Fruit fly (Drosophila melanogaster): ENCODE measurements around the gene CG12535.

CG12535 gene

dm6 chrX:3360437-3361075 lies 88.2 kb downstream of the CG12535 start (continued):
- peak; percentile 21; the same call in 1 of the 2 replicates for TF ChIP-seq ranshi (GFP tag; IDR thresholded peaks at IDR 0.05)
- TF ChIP-seq cwo (GFP tag; optimal IDR thresholded peaks at IDR 0.05) = peak; percentile 54
- TF ChIP-seq croc (GFP tag; conservative IDR thresholded peaks at IDR 0.05) = no peak
- no peak for TF ChIP-seq sima (GFP tag; optimal IDR thresholded peaks at IDR 0.05)
- peak; percentile 54 for TF ChIP-seq CG12104 (GFP tag; optimal IDR thresholded peaks at IDR 0.05)
- peak; percentile 58 for TF ChIP-seq CG5180 (GFP tag; optimal IDR thresholded peaks at IDR 0.05)
- no peak for TF ChIP-seq chinmo (GFP tag; IDR thresholded peaks at IDR 0.05; ENCODE audit: partially characterized antibody)
- TF ChIP-seq CG10959 (GFP tag; IDR thresholded peaks at IDR 0.05) = no peak
- peak; percentile 71 for TF ChIP-seq Dip3 (GFP tag; optimal IDR thresholded peaks at IDR 0.05)
- peak; percentile 63 for TF ChIP-seq sob (GFP tag; IDR thresholded peaks at IDR 0.05)
- TF ChIP-seq Hr3 (GFP tag; optimal IDR thresholded peaks at IDR 0.05) = peak; percentile 65
- peak; percentile 69 to 73 for TF ChIP-seq dpn (GFP tag; optimal IDR thresholded peaks at IDR 0.05)
- 0 out of 3 replicates have a peak, but pooled peaks have one; percentile 38 for TF ChIP-seq CG7357 (GFP tag; IDR thresholded peaks at IDR 0.05)
- TF ChIP-seq Doc3 (GFP tag; IDR thresholded peaks at IDR 0.05; ENCODE audit: partially characterized antibody) = no peak
- TF ChIP-seq dimm (GFP tag; IDR thresholded peaks at IDR 0.05) = no peak
- peak; percentile 50 for TF ChIP-seq tap (tag; optimal IDR thresholded peaks at IDR 0.05)
- peak; percentile 14 for TF ChIP-seq CG6683 (GFP tag; optimal IDR thresholded peaks at IDR 0.05)
- TF ChIP-seq CG7963 (GFP tag; IDR thresholded peaks at IDR 0.05; ENCODE audit: partially characterized antibody) = no peak
- peak; percentile 82 for TF ChIP-seq CG10147 (GFP tag; optimal IDR thresholded peaks at IDR 0.05)
- peak; percentile 74 for TF ChIP-seq HHEX (GFP tag; optimal IDR thresholded peaks at IDR 0.05)
- peak; percentile 82 for TF ChIP-seq Meics (GFP tag; optimal IDR thresholded peaks at IDR 0.05)
- TF ChIP-seq C15 (GFP tag; IDR thresholded peaks at IDR 0.05) = no peak
- TF ChIP-seq CHES-1-like (GFP tag; optimal IDR thresholded peaks at IDR 0.05) = peak; percentile 56
- TF ChIP-seq D19A (tag; optimal IDR thresholded peaks at IDR 0.05) = peak; percentile 54
- no peak for TF ChIP-seq tup (GFP tag; optimal IDR thresholded peaks at IDR 0.05)
- no peak for TF ChIP-seq hkb (optimal IDR thresholded peaks at IDR 0.05)
- TF ChIP-seq hkb (GFP tag; IDR thresholded peaks at IDR 0.05) = peak; percentile 45
- TF ChIP-seq CG8359 (GFP tag; optimal IDR thresholded peaks at IDR 0.05; ENCODE audit: borderline replicate concordance) = peak; percentile 45
- TF ChIP-seq CG30431 (GFP tag; optimal IDR thresholded peaks at IDR 0.05) = peak; percentile 50
- no peak for TF ChIP-seq Oaz (GFP tag; IDR thresholded peaks at IDR 0.05)
- TF ChIP-seq CG16815 (GFP tag; optimal IDR thresholded peaks at IDR 0.05) = peak; percentile 61
- no peak for TF ChIP-seq nerfin-2 (GFP tag; IDR thresholded peaks at IDR 0.05; ENCODE audit: partially characterized antibody)
- TF ChIP-seq ato (GFP tag; IDR thresholded peaks at IDR 0.05; ENCODE audit: partially characterized antibody) = no peak
- TF ChIP-seq CG7745 (tag; optimal IDR thresholded peaks at IDR 0.05) = no peak
- no peak for TF ChIP-seq gfzf (GFP tag; optimal IDR thresholded peaks at IDR 0.05)
- peak; percentile 43 for TF ChIP-seq nerfin-1 (tag; optimal IDR thresholded peaks at IDR 0.05)
- peak; percentile 73 for TF ChIP-seq CG13775 (GFP tag; optimal IDR thresholded peaks at IDR 0.05)
- no peak for TF ChIP-seq CG16813 (GFP tag; IDR thresholded peaks at IDR 0.05; ENCODE audit: partially characterized antibody)

dm6 chrX:3358875-3359274 lies 89.9 kb downstream of the CG12535 start:
- TF ChIP-seq Hmx (GFP tag; optimal IDR thresholded peaks at IDR 0.05) (no peak), CG3726 (GFP tag; IDR thresholded peaks at IDR 0.05) (no peak), CG11456 (GFP tag; IDR thresholded peaks at IDR 0.05) (no peak), gcm (GFP tag; optimal IDR thresholded peaks at IDR 0.05) (no peak), seq (GFP tag; IDR thresholded peaks at IDR 0.05) (no peak), Pdp1 (GFP tag; optimal IDR thresholded peaks at IDR 0.05) (peak in 1 of 2 experiments; percentile 2), prd (optimal IDR thresholded peaks at IDR 0.05) (no peak), prd (GFP tag; IDR thresholded peaks at IDR 0.05) (peak; percentile 25; the same call in 1 of the 3 replicates), pho (GFP tag; optimal IDR thresholded peaks at IDR 0.05) (no peak), lmd (GFP tag; IDR thresholded peaks at IDR 0.05) (no peak), gt (GFP tag; IDR thresholded peaks at IDR 0.05) (no peak), ATbp (GFP tag; optimal IDR thresholded peaks at IDR 0.05) (peak; percentile 59), az2 (GFP tag; optimal IDR thresholded peaks at IDR 0.05) (no peak), CG17568 (GFP tag; optimal IDR thresholded peaks at IDR 0.05) (no peak)
